Worm (Caenorhabditis elegans) whole organism, mixed stage, embryonic: ENCODE data around the gene Y41G9A.10.

ENCODE experiments used
- ces-1 ChIP-seq: fragments of 150-350 bp; optimal IDR thresholded peaks from 2 replicates; lab custom pipeline; 2014; ENCODE audit warnings: missing biosample characterization, missing genetic modification reagents, missing genetic modification characterization
- flh-1 ChIP-seq: fragments of 200-800 bp; sonication (Bioruptor generic); optimal IDR thresholded peaks from 2 replicates; lab custom pipeline; 2018; ENCODE audit warnings: mild to moderate bottlenecking, missing genetic modification characterization, moderate library complexity, missing compliant biosample characterization
- ham-2 ChIP-seq: fragments of 200-800 bp; sonication (Bioruptor generic); optimal IDR thresholded peaks from 2 replicates; lab custom pipeline; 2018; ENCODE audit warnings: mild to moderate bottlenecking, missing genetic modification characterization, missing compliant biosample characterization
- lsy-2 ChIP-seq: fragments of 150-350 bp; optimal IDR thresholded peaks from 2 replicates; lab custom pipeline; 2014; ENCODE audit warnings: missing biosample characterization, missing genetic modification characterization
- mep-1 ChIP-seq: fragments of 150-350 bp; optimal IDR thresholded peaks from 2 replicates; lab custom pipeline; 2017; ENCODE audit warnings: missing biosample characterization, missing genetic modification reagents, missing genetic modification characterization, inconsistent platforms
- nhr-12 ChIP-seq: fragments of 150-350 bp; optimal IDR thresholded peaks from 2 replicates; lab custom pipeline; 2014; ENCODE audit warnings: missing biosample characterization, missing genetic modification characterization
- nhr-237 ChIP-seq: fragments of 150-350 bp; optimal IDR thresholded peaks from 2 replicates; lab custom pipeline; 2014; ENCODE audit warnings: missing biosample characterization, missing genetic modification characterization
- unc-39 ChIP-seq: fragments of 150-350 bp; optimal IDR thresholded peaks from 2 replicates; lab custom pipeline; 2014; ENCODE audit warnings: missing biosample characterization, missing genetic modification characterization

- TF ChIP-seq ces-1 (no peak), unc-39 (tag; lab: Kevin White, UChicago) (no peak), nhr-12 (tag; lab: Kevin White, UChicago) (no peak), ham-2 (GFP tag; lab: Kevin White, UChicago) (no peak), nhr-237 (tag; lab: Kevin White, UChicago) (no peak), flh-1 (no peak), mep-1 (tag; lab: Kevin White, UChicago) (no peak), lsy-2 (no peak)
Measured at ce11 chrX:2945950-2946349, 408 bp downstream of the Y41G9A.10 start.
